Worm (Caenorhabditis elegans) whole organism, L4/young adult: Measurements from ENCODE around the gene ufc-1.

Experiments
- W03F9.2 ChIP-seq: fragments of 150-350 bp; optimal IDR thresholded peaks from 2 replicates; lab custom pipeline; 2014; ENCODE audit warnings: missing biosample characterization, missing genetic modification characterization
- dao-5 ChIP-seq: sonication (generic microtip); optimal IDR thresholded peaks from 2 replicates; lab custom pipeline; 2016; ENCODE audit warnings: missing genotype, missing genetic modification characterization, moderate library complexity, missing compliant biosample characterization
- him-1 ChIP-seq: sonication (generic microtip); optimal IDR thresholded peaks from 2 replicates; lab custom pipeline; 2016; ENCODE audit warnings: missing genotype, missing genetic modification reagents, missing genetic modification characterization, missing compliant biosample characterization

ufc-1 gene

ce11 chrIII:9331084-9331564 is at the start of gene ufc-1:
ufc-1 (plus strand) TSS chrIII:9331514.
- TF ChIP-seq W03F9.2 (tag; lab: Kevin White, UChicago) (peak; percentile 22), dao-5 (tag; lab: Kevin White, UChicago) (no peak)

ce11 chrIII:9288540-9288939 is 42.8 kb upstream of the ufc-1 start:
- TF ChIP-seq him-1 (tag; lab: Kevin White, UChicago) (no peak), dao-5 (tag; lab: Kevin White, UChicago) (no peak), W03F9.2 (tag; lab: Kevin White, UChicago) (no peak)

- TF ChIP-seq him-1 (tag; lab: Kevin White, UChicago), result no peak
- no peak for TF ChIP-seq W03F9.2 (tag; lab: Kevin White, UChicago)
- TF ChIP-seq dao-5 (tag; lab: Kevin White, UChicago), result no peak
These were observed 41.5 kb upstream of the ufc-1 start for ce11 chrIII:9289815-9290214.

- TF ChIP-seq dao-5 (tag; lab: Kevin White, UChicago), result no peak
These were observed 34.0 kb upstream of the ufc-1 start, which contains the start of gene K01B6.4 for ce11 chrIII:9297345-9297744. K01B6.4 (minus strand) TSS chrIII:9297445.

- TF ChIP-seq him-1 (tag; lab: Kevin White, UChicago) (no peak), W03F9.2 (tag; lab: Kevin White, UChicago) (no peak), dao-5 (tag; lab: Kevin White, UChicago) (no peak)
These were observed 32.2 kb upstream of the ufc-1 start for ce11 chrIII:9299116-9299515.

- no peak for TF ChIP-seq him-1 (tag; lab: Kevin White, UChicago)
- TF ChIP-seq W03F9.2 (tag; lab: Kevin White, UChicago), result no peak
- TF ChIP-seq dao-5 (tag; lab: Kevin White, UChicago), result no peak
These were observed 31.4 kb upstream of the ufc-1 start, which contains the start of gene K01B6.3 for ce11 chrIII:9299919-9300318. K01B6.3 (plus strand) TSS chrIII:9300219.

- TF ChIP-seq him-1 (tag; lab: Kevin White, UChicago) (no peak), W03F9.2 (tag; lab: Kevin White, UChicago) (no peak), dao-5 (tag; lab: Kevin White, UChicago) (no peak)
These were observed 30.6 kb upstream of the ufc-1 start for ce11 chrIII:9300670-9301069.

- TF ChIP-seq W03F9.2 (tag; lab: Kevin White, UChicago) (no peak), him-1 (tag; lab: Kevin White, UChicago) (no peak), dao-5 (tag; lab: Kevin White, UChicago) (no peak)
These were observed 24.7 kb upstream of the ufc-1 start, which contains the start of gene srx-45 for ce11 chrIII:9306596-9306995. srx-45 (minus strand) TSS chrIII:9306696.

ce11 chrIII:9309840-9310239 is 21.5 kb upstream of the ufc-1 start:
- TF ChIP-seq W03F9.2 (tag; lab: Kevin White, UChicago) (no peak), dao-5 (tag; lab: Kevin White, UChicago) (no peak), him-1 (tag; lab: Kevin White, UChicago) (no peak)

ce11 chrIII:9314476-9314875 is 16.8 kb upstream of the ufc-1 start, which contains the start of gene C40H1.8:
C40H1.8 (plus strand) TSS chrIII:9314717.
- TF ChIP-seq dao-5 (tag; lab: Kevin White, UChicago) (no peak), him-1 (tag; lab: Kevin White, UChicago) (no peak), W03F9.2 (tag; lab: Kevin White, UChicago) (no peak)

ce11 chrIII:9315180-9315579 is 16.1 kb upstream of the ufc-1 start:
- TF ChIP-seq dao-5 (tag; lab: Kevin White, UChicago) (no peak), him-1 (tag; lab: Kevin White, UChicago) (no peak), W03F9.2 (tag; lab: Kevin White, UChicago) (no peak)

ce11 chrIII:9317601-9318000 is 13.7 kb upstream of the ufc-1 start:
- TF ChIP-seq dao-5 (tag; lab: Kevin White, UChicago) (no peak), W03F9.2 (tag; lab: Kevin White, UChicago) (no peak), him-1 (tag; lab: Kevin White, UChicago) (no peak)

- no peak for TF ChIP-seq dao-5 (tag; lab: Kevin White, UChicago)
- no peak for TF ChIP-seq him-1 (tag; lab: Kevin White, UChicago)
- TF ChIP-seq W03F9.2 (tag; lab: Kevin White, UChicago), result no peak
These were observed 11.7 kb upstream of the ufc-1 start, which contains the start of gene C40H1.9 for ce11 chrIII:9319641-9320040. C40H1.9 (plus strand) TSS chrIII:9319941.

ce11 chrIII:9322010-9322409 is 9.3 kb upstream of the ufc-1 start, which contains the start of gene cpb-1:
cpb-1 (plus strand) TSS chrIII:9322310.
- no peak for TF ChIP-seq W03F9.2 (tag; lab: Kevin White, UChicago)
